Worm (Caenorhabditis elegans): Measurements from ENCODE around the gene srz-16.

Gene srz-16

DNA sequence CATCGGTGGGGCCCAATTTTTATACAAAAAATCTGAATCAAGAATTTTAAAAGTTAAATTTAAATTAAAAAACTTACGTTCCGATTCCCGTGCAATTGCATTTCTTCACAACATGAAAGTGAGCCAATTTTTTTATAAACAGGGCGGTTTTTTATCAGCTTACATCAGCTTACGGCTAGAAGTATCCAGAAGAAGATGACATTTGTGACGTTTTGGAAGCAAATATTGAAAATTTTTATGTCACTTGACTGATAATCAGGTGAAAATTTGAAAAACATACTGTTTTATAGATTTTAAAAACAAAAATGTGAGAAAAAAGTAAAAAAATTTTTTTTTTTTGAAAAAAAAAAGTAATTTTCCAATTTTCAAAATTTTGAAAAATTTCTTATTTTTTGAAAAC, 51.2 kb downstream of the srz-16 start, which contains the start of gene Y113G7A.22:
Y113G7A.22 (minus strand) TSS at position 101 of the 400 bp plus-strand sequence.
- no peak for TF ChIP-seq nhr-76 (tag; optimal IDR thresholded peaks at IDR 0.05)
- no peak for TF ChIP-seq sptf-1 (tag; optimal IDR thresholded peaks at IDR 0.05)
- no peak for TF ChIP-seq blmp-1 (tag; optimal IDR thresholded peaks at IDR 0.05)
- TF ChIP-seq sem-2 (GFP tag; optimal IDR thresholded peaks at IDR 0.05) = no peak
- no peak for TF ChIP-seq unc-120 (tag; optimal IDR thresholded peaks at IDR 0.05; ENCODE audit: poor library complexity, severe bottlenecking)
- no peak for TF ChIP-seq hlh-1 (tag; optimal IDR thresholded peaks at IDR 0.05)
- no peak for TF ChIP-seq elt-3 (tag; optimal IDR thresholded peaks at IDR 0.05)
- TF ChIP-seq unc-39 (tag; optimal IDR thresholded peaks at IDR 0.05) = no peak
- no peak for TF ChIP-seq snpc-4 (tag; optimal IDR thresholded peaks at IDR 0.05)
- no peak for TF ChIP-seq lin-13 (tag; optimal IDR thresholded peaks at IDR 0.05)
- TF ChIP-seq elt-1 (tag; optimal IDR thresholded peaks at IDR 0.05; ENCODE audit: borderline replicate concordance, insufficient read depth) = no peak
- no peak for TF ChIP-seq nhr-12 (tag; optimal IDR thresholded peaks at IDR 0.05)
- no peak for TF ChIP-seq ces-1 (GFP tag; optimal IDR thresholded peaks at IDR 0.05)
- TF ChIP-seq ztf-11 (tag; optimal IDR thresholded peaks at IDR 0.05) = no peak

DNA sequence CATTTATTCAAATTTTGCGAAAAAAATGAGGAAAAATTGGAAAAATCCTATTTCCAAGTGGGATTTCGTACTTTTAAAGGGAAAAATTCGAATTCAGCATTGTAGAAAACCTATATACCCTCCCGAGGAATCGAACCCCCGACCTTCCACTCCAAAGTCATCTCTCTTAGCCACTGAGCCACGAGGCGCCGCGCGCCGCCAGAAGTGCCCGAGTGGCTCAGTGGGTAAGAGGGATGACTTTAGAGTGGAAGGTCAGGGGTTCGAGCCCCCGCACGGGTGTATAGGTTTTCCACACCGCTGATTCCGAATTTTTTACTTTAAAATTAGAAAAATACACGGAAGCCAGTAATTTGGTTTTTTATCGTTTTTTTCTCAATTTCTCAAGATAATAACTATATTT, 51.7 kb downstream of the srz-16 start:
- TF ChIP-seq lin-13 (tag; optimal IDR thresholded peaks at IDR 0.05) (no peak), unc-62 (GFP tag; optimal IDR thresholded peaks at IDR 0.05) (no peak), mls-2 (tag; optimal IDR thresholded peaks at IDR 0.05) (no peak), nhr-28 (tag; optimal IDR thresholded peaks at IDR 0.05) (no peak), mep-1 (tag; optimal IDR thresholded peaks at IDR 0.05) (no peak), elt-3 (tag; optimal IDR thresholded peaks at IDR 0.05) (no peak), nhr-2 (tag; optimal IDR thresholded peaks at IDR 0.05) (no peak), unc-39 (tag; optimal IDR thresholded peaks at IDR 0.05) (no peak), ceh-83 (GFP tag; optimal IDR thresholded peaks at IDR 0.05) (no peak)
